Worm (Caenorhabditis elegans) whole organism, young adult: ENCODE data around the gene K11E4.6.

Source experiments
- B0035.1 ChIP-seq: sonication (generic microtip); optimal IDR thresholded peaks from 2 replicates; lab custom pipeline; 2016; ENCODE audit warnings: missing genetic modification characterization, mild to moderate bottlenecking, missing compliant biosample characterization, missing genotype, missing genetic modification reagents
- C06A6.2 ChIP-seq: fragments of 200-800 bp; sonication (Bioruptor generic); conservative IDR thresholded peaks from 2 replicates; pipeline ENCODE4 v1.3.6; 2022; ENCODE audit warnings: missing genetic modification characterization, missing compliant biosample characterization
- C17E4.6 ChIP-seq: fragments of 200-800 bp; sonication (Bioruptor generic); IDR thresholded peaks from 2 replicates; pipeline ENCODE4 v1.3.6; 2022; ENCODE audit warnings: missing genetic modification reagents, missing genetic modification characterization, missing compliant biosample characterization
- F23B12.7 ChIP-seq: sonication (generic microtip); optimal IDR thresholded peaks from 2 replicates; lab custom pipeline; 2017; ENCODE audit warnings: missing genetic modification characterization, mild to moderate bottlenecking, missing compliant biosample characterization, antibody characterized with exemption, moderate library complexity; ENCODE audit not compliant: insufficient read depth
- F39B2.1 ChIP-seq: fragments of 200-800 bp; sonication (Bioruptor generic); IDR thresholded peaks from 2 replicates; pipeline ENCODE4 v1.3.6; 2022; ENCODE audit warnings: missing genetic modification reagents, missing genetic modification characterization, missing compliant biosample characterization
- F52B5.7 ChIP-seq: sonication (generic microtip); optimal IDR thresholded peaks from 2 replicates; lab custom pipeline; 2016; ENCODE audit warnings: mild to moderate bottlenecking, missing genetic modification characterization, missing compliant biosample characterization
- F55B11.4 ChIP-seq: sonication (generic microtip); optimal IDR thresholded peaks from 2 replicates; lab custom pipeline; 2016; ENCODE audit warnings: missing compliant biosample characterization, missing genetic modification characterization, borderline replicate concordance; ENCODE audit not compliant: insufficient read depth
- K12H6.12 ChIP-seq: fragments of 200-800 bp; sonication (Bioruptor generic); optimal IDR thresholded peaks from 2 replicates; lab custom pipeline; 2018; ENCODE audit warnings: mild to moderate bottlenecking, missing genetic modification characterization, missing compliant biosample characterization
- T26A5.8 ChIP-seq: sonication (generic microtip); optimal IDR thresholded peaks from 2 replicates; lab custom pipeline; 2016; ENCODE audit warnings: missing genetic modification characterization, missing compliant biosample characterization
- Y56A3A.18 ChIP-seq: fragments of 200-800 bp; sonication (Bioruptor generic); IDR thresholded peaks from 2 replicates; pipeline ENCODE4 v1.3.6; 2022; ENCODE audit warnings: missing genetic modification reagents, missing genetic modification characterization, missing compliant biosample characterization
- Y79H2A.3 ChIP-seq: fragments of 200-800 bp; sonication (Bioruptor generic); conservative IDR thresholded peaks from 2 replicates; pipeline ENCODE4 v1.3.6; 2022; ENCODE audit warnings: missing genetic modification reagents, missing genetic modification characterization, missing compliant biosample characterization
- ZK185.1 ChIP-seq: sonication (generic microtip); optimal IDR thresholded peaks from 2 replicates; lab custom pipeline; 2016; ENCODE audit warnings: mild to moderate bottlenecking, missing genetic modification characterization, missing compliant biosample characterization; ENCODE audit not compliant: poor library complexity, severe bottlenecking
- ama-1 ChIP-seq, 3 experiments: fragments of 150-350 bp in 1 of 3; sonication (generic microtip) in 2 of 3; optimal IDR thresholded peaks; 2 replicates each; lab custom pipeline; 2014 to 2018; ENCODE audit warnings: missing biosample characterization in 2 of 3, missing genetic modification characterization in 2 of 3, missing genetic modification reagents in 2 of 3
- athp-1 ChIP-seq: sonication (generic microtip); optimal IDR thresholded peaks from 2 replicates; lab custom pipeline; 2017; ENCODE audit warnings: mild to moderate bottlenecking, missing genetic modification characterization, missing compliant biosample characterization
- attf-3 ChIP-seq: fragments of 200-800 bp; sonication (Bioruptor generic); conservative IDR thresholded peaks from 2 replicates; pipeline ENCODE4 v1.3.6; 2022; ENCODE audit warnings: missing genetic modification reagents, missing genetic modification characterization, missing compliant biosample characterization
- attf-5 ChIP-seq: fragments of 200-800 bp; sonication (Bioruptor generic); optimal IDR thresholded peaks from 2 replicates; lab custom pipeline; 2018; ENCODE audit warnings: mild to moderate bottlenecking, missing genetic modification characterization, missing compliant biosample characterization
- ceh-58 ChIP-seq: fragments of 200-800 bp; sonication (Bioruptor generic); IDR thresholded peaks from 2 replicates; pipeline ENCODE4 v1.3.6; 2022; ENCODE audit warnings: missing genetic modification characterization, missing compliant biosample characterization
- chd-7 ChIP-seq: sonication (generic microtip); optimal IDR thresholded peaks from 2 replicates; lab custom pipeline; 2016; ENCODE audit warnings: mild to moderate bottlenecking, missing genetic modification characterization, moderate library complexity, missing compliant biosample characterization
- dox-1 ChIP-seq: fragments of 200-800 bp; sonication (Bioruptor generic); IDR thresholded peaks from 2 replicates; pipeline ENCODE4 v1.3.6; 2022; ENCODE audit warnings: missing genetic modification reagents, missing genetic modification characterization, missing compliant biosample characterization
- dpff-1 ChIP-seq: sonication (generic microtip); optimal IDR thresholded peaks from 2 replicates; lab custom pipeline; 2017; ENCODE audit warnings: mild to moderate bottlenecking, missing genetic modification characterization, missing compliant biosample characterization
- egrh-3 ChIP-seq: fragments of 200-800 bp; sonication (Bioruptor generic); IDR thresholded peaks from 2 replicates; pipeline ENCODE4 v1.3.6; 2022; ENCODE audit warnings: missing genetic modification reagents, missing genetic modification characterization, missing compliant biosample characterization
- ekl-4 ChIP-seq: fragments of 200-800 bp; sonication (Bioruptor generic); IDR thresholded peaks from 2 replicates; pipeline ENCODE4 v1.3.6; 2022; ENCODE audit warnings: missing genetic modification reagents, missing genetic modification characterization, missing compliant biosample characterization
- fkh-3 ChIP-seq: sonication (generic microtip); optimal IDR thresholded peaks from 2 replicates; lab custom pipeline; 2016; ENCODE audit warnings: mild to moderate bottlenecking, missing genetic modification characterization, missing compliant biosample characterization
- him-1 ChIP-seq: sonication (generic microtip); optimal IDR thresholded peaks from 2 replicates; lab custom pipeline; 2016; ENCODE audit warnings: missing genotype, missing genetic modification reagents, missing genetic modification characterization, missing compliant biosample characterization
- hlh-26 ChIP-seq: fragments of 200-800 bp; sonication (Bioruptor generic); conservative IDR thresholded peaks from 2 replicates; pipeline ENCODE4 v1.3.6; 2022; ENCODE audit warnings: missing genetic modification reagents, missing genetic modification characterization, missing compliant biosample characterization
- hrde-1 ChIP-seq: sonication (generic microtip); optimal IDR thresholded peaks from 2 replicates; lab custom pipeline; 2016; ENCODE audit warnings: missing genetic modification characterization, mild to moderate bottlenecking, missing compliant biosample characterization, moderate library complexity, missing genotype, missing genetic modification reagents, borderline replicate concordance
- hsf-1 ChIP-seq: fragments of 200-800 bp; sonication (Bioruptor generic); IDR thresholded peaks from 2 replicates; pipeline ENCODE4 v1.3.6; 2022; ENCODE audit warnings: missing genetic modification reagents, missing genetic modification characterization, missing compliant biosample characterization
- lag-1 ChIP-seq: fragments of 200-800 bp; sonication (Bioruptor generic); IDR thresholded peaks from 2 replicates; pipeline ENCODE4 v1.3.6; 2022; ENCODE audit warnings: missing genetic modification reagents, missing genetic modification characterization, missing compliant biosample characterization
- let-607 ChIP-seq, 2 experiments: fragments of 200-800 bp in 1 of 2; sonication (Bioruptor generic) in 1 of 2; sonication (generic microtip) in 1 of 2; optimal IDR thresholded peaks; 2 replicates each; lab custom pipeline; 2016 to 2018; ENCODE audit warnings: mild to moderate bottlenecking in 2 of 2, missing compliant biosample characterization in 2 of 2, missing genetic modification characterization in 2 of 2, moderate library complexity in 2 of 2, missing genotype in 1 of 2
- lsy-27 ChIP-seq: sonication (generic microtip); optimal IDR thresholded peaks from 2 replicates; lab custom pipeline; 2017; ENCODE audit warnings: missing genetic modification characterization, mild to moderate bottlenecking, missing compliant biosample characterization, antibody characterized with exemption, missing genotype, borderline replicate concordance; ENCODE audit not compliant: insufficient read depth
- madf-10 ChIP-seq: sonication (generic microtip); optimal IDR thresholded peaks from 2 replicates; lab custom pipeline; 2016; ENCODE audit warnings: mild to moderate bottlenecking, missing genetic modification characterization, missing compliant biosample characterization
- mes-4 ChIP-seq: sonication (generic microtip); optimal IDR thresholded peaks from 2 replicates; lab custom pipeline; 2016; ENCODE audit warnings: missing genotype, missing genetic modification characterization, missing compliant biosample characterization
- mxl-1 ChIP-seq: sonication (generic microtip); optimal IDR thresholded peaks from 2 replicates; lab custom pipeline; 2016; ENCODE audit warnings: missing genetic modification characterization, missing compliant biosample characterization
- nhr-120 ChIP-seq: fragments of 200-800 bp; sonication (Bioruptor generic); IDR thresholded peaks from 2 replicates; pipeline ENCODE4 v1.3.6; 2022; ENCODE audit warnings: missing genetic modification characterization, missing compliant biosample characterization
- nhr-179 ChIP-seq: sonication (generic microtip); optimal IDR thresholded peaks from 2 replicates; lab custom pipeline; 2016; ENCODE audit warnings: mild to moderate bottlenecking, missing genetic modification characterization, missing compliant biosample characterization
- nhr-90 ChIP-seq: sonication (generic microtip); optimal IDR thresholded peaks from 2 replicates; lab custom pipeline; 2016; ENCODE audit warnings: missing genotype, mild to moderate bottlenecking, missing genetic modification characterization, missing compliant biosample characterization
- rpc-1 ChIP-seq, 2 experiments: fragments of 150-350 bp in 1 of 2; sonication (generic microtip) in 1 of 2; optimal IDR thresholded peaks; 2 replicates each; lab custom pipeline; 2014 to 2018; ENCODE audit warnings: missing biosample characterization in 1 of 2, missing genetic modification characterization in 1 of 2, missing genetic modification reagents in 1 of 2, missing genotype in 1 of 2
- sdz-38 ChIP-seq: sonication (generic microtip); optimal IDR thresholded peaks from 2 replicates; lab custom pipeline; 2016; ENCODE audit warnings: missing genotype, missing genetic modification characterization, missing compliant biosample characterization
- snpc-1.3 ChIP-seq: sonication (generic microtip); optimal IDR thresholded peaks from 2 replicates; lab custom pipeline; 2017; ENCODE audit warnings: missing genetic modification characterization, mild to moderate bottlenecking, missing compliant biosample characterization, antibody characterized with exemption, moderate library complexity, missing genotype, missing genetic modification reagents; ENCODE audit not compliant: insufficient read depth
- snpc-4 ChIP-seq, 5 experiments: fragments of 150-350 bp in 1 of 5; sonication (generic microtip) in 4 of 5; optimal IDR thresholded peaks; 2 replicates each; lab custom pipeline; 2014 to 2018; ENCODE audit warnings: missing genetic modification characterization in 5 of 5, missing biosample characterization in 3 of 5, antibody characterized with exemption in 2 of 5, mild to moderate bottlenecking in 2 of 5, missing compliant biosample characterization in 2 of 5, missing genotype in 2 of 5, moderate library complexity in 2 of 5, missing genetic modification reagents in 1 of 5
- somi-1 ChIP-seq: fragments of 200-800 bp; sonication (Bioruptor generic); optimal IDR thresholded peaks from 2 replicates; lab custom pipeline; 2018; ENCODE audit warnings: mild to moderate bottlenecking, missing genetic modification characterization, missing compliant biosample characterization
- tbp1 ChIP-seq: fragments of 200-800 bp; sonication (Bioruptor generic); optimal IDR thresholded peaks from 2 replicates; lab custom pipeline; 2018; ENCODE audit warnings: mild to moderate bottlenecking, missing genetic modification characterization, missing compliant biosample characterization
- tbx-9 ChIP-seq: sonication (generic microtip); optimal IDR thresholded peaks from 2 replicates; lab custom pipeline; 2016; ENCODE audit warnings: borderline replicate concordance, missing genetic modification characterization, inconsistent platforms, missing compliant biosample characterization
- xnd-1 ChIP-seq: sonication (generic microtip); optimal IDR thresholded peaks from 2 replicates; lab custom pipeline; 2016; ENCODE audit warnings: missing genotype, missing genetic modification reagents, missing genetic modification characterization, missing compliant biosample characterization
- zfh-2 ChIP-seq: fragments of 200-800 bp; sonication (Bioruptor generic); conservative IDR thresholded peaks from 2 replicates; pipeline ENCODE4 v1.3.6; 2022; ENCODE audit warnings: missing genetic modification reagents, missing genetic modification characterization, missing compliant biosample characterization
- ztf-26 ChIP-seq: sonication (generic microtip); optimal IDR thresholded peaks from 2 replicates; lab custom pipeline; 2017; ENCODE audit warnings: missing genetic modification characterization, missing compliant biosample characterization
- ztf-28 ChIP-seq: fragments of 200-800 bp; sonication (Bioruptor generic); IDR thresholded peaks from 2 replicates; pipeline ENCODE4 v1.3.6; 2022; ENCODE audit warnings: missing genetic modification reagents, missing genetic modification characterization, missing compliant biosample characterization

The K11E4.6 gene

ce11 chrX:13716313-13716712 lies 8.2 kb upstream of the K11E4.6 start:
- TF ChIP-seq xnd-1 (tag; lab: Kevin White, UChicago) (no peak), F23B12.7 (tag; lab: Kevin White, UChicago) (no peak), lag-1 (GFP tag; lab: Robert Waterston, UW) (no peak), let-607 (tag; optimal IDR thresholded peaks at IDR 0.05; lab: Kevin White, UChicago) (peak in 1 of 2 experiments; percentile 41), chd-7 (tag; lab: Kevin White, UChicago) (no peak), zfh-2 (GFP tag; lab: Robert Waterston, UW) (no peak), lsy-27 (tag; lab: Kevin White, UChicago) (no peak), C17E4.6 (GFP tag; lab: Robert Waterston, UW) (no peak), F52B5.7 (no peak), ztf-28 (GFP tag; lab: Robert Waterston, UW) (no peak), hlh-26 (GFP tag; lab: Robert Waterston, UW) (no peak), athp-1 (tag; lab: Kevin White, UChicago) (no peak), rpc-1 (optimal IDR thresholded peaks at IDR 0.05; lab: Kevin White, UChicago) (peak; percentile 68), rpc-1 (tag; optimal IDR thresholded peaks at IDR 0.05; lab: Kevin White, UChicago) (peak; percentile 67), nhr-90 (tag; lab: Kevin White, UChicago) (peak; percentile 25), egrh-3 (GFP tag; lab: Robert Waterston, UW) (no peak), attf-5 (GFP tag; lab: Kevin White, UChicago) (peak; percentile 6), mes-4 (no peak), nhr-120 (GFP tag; lab: Robert Waterston, UW) (no peak), ztf-26 (tag; lab: Kevin White, UChicago) (no peak), B0035.1 (no peak), ceh-58 (GFP tag; lab: Robert Waterston, UW) (no peak), K12H6.12 (peak; percentile 2), somi-1 (no peak), mxl-1 (tag; lab: Kevin White, UChicago) (no peak), Y56A3A.18 (GFP tag; lab: Robert Waterston, UW) (no peak), ama-1 (optimal IDR thresholded peaks at IDR 0.05; lab: Kevin White, UChicago) (no peak), ama-1 (GFP tag; optimal IDR thresholded peaks at IDR 0.05; lab: Kevin White, UChicago) (peak in 1 of 2 experiments; percentile 59), tbx-9 (tag; lab: Kevin White, UChicago) (no peak), F39B2.1 (no peak), snpc-1.3 (no peak), dpff-1 (tag; lab: Kevin White, UChicago) (no peak), attf-3 (GFP tag; lab: Robert Waterston, UW) (no peak), him-1 (no peak), hsf-1 (GFP tag; lab: Robert Waterston, UW) (no peak), Y79H2A.3 (no peak), ekl-4 (GFP tag; lab: Robert Waterston, UW) (no peak), F55B11.4 (no peak), ZK185.1 (tag; lab: Kevin White, UChicago) (peak; percentile 30), sdz-38 (tag; lab: Kevin White, UChicago) (no peak), snpc-4 (GFP tag; optimal IDR thresholded peaks at IDR 0.05; lab: Kevin White, UChicago) (no peak), snpc-4 (tag; optimal IDR thresholded peaks at IDR 0.05; lab: Kevin White, UChicago) (peak in 1 of 4 experiments; percentile 49), nhr-179 (tag; lab: Kevin White, UChicago) (no peak), hrde-1 (no peak), tbp1 (peak; percentile 88), fkh-3 (tag; lab: Kevin White, UChicago) (no peak), C06A6.2 (GFP tag; lab: Robert Waterston, UW) (peak; percentile 24; the same call in 1 of the 2 replicates), madf-10 (peak; percentile 8), T26A5.8 (tag; lab: Kevin White, UChicago) (no peak), dox-1 (no peak; the same call in 1 of the 2 replicates)
